Worm (Caenorhabditis elegans): ENCODE measurements around the gene R03D7.2.
"Not testable (repeated sequence)": the region's sequence is repeated elsewhere in the genome, so short reads cannot be mapped to it uniquely, and the experiment has no call there.

DNA sequence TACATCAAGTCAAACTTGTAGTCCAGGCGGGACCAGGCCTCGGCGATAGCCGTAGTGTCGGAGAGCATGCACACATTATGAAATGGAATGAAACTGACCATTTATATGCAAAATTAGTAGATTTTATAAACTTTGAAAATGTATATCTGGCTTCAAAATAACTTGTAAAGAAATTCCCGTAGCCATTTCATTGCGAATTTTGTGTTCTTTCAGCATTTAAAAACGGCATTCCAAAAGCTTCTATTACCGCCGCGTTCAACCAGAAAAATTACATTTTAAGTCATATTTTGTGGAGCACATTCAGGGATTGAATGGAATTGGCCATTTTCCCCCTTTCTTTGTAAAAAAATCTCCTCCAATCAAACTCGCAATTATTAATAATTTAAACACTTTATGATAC lies 12.1 kb downstream of the R03D7.2 start, which contains the start of gene Y19D2B.1:
- not testable (repeated sequence) for TF ChIP-seq nhr-28 (tag; optimal IDR thresholded peaks at IDR 0.05); snpc-4 (tag; optimal IDR thresholded peaks at IDR 0.05); pha-4 (GFP tag; IDR thresholded peaks at IDR 0.05); pha-4 (tag; optimal IDR thresholded peaks at IDR 0.05); tra-1 (GFP tag; IDR thresholded peaks at IDR 0.05); lin-15B (tag; optimal IDR thresholded peaks at IDR 0.05); daf-12 (tag; optimal IDR thresholded peaks at IDR 0.05); nhr-41 (GFP tag; IDR thresholded peaks at IDR 0.05)
